Fruit fly (Drosophila melanogaster): ENCODE results near the gene CG32532.
A peak's percentile ranks its signal among the peaks of the same experiment; 100 is the strongest.

CG32532 gene

DNA sequence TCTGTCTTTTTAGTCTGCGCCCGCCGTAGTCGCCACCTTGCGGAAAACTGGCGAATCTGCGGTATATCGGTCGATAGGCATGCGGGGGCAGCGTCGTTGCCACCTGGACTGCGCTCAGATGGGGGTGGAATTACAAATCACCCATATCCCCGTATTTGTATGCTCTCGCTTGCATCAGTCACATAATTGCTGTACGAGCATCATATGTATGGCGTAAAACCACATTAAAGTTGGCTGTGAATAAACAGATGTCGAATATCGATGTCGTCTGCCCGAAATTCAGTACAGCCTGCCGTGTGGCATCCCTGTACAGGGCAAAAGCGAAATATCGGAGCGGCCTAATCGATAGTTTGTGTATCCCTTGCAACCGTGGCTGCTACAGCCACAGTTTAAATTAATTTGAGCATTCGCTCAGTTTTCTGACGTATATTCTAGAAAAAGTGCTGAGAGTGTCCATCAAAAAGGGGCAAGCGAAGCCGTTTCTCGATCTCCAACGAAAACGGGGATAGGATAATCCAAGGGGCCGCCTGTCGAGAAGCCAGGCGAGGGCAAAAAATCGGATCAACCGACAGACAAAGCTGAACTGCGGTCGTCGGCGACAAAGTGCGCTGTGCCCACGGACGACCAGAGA is 25.4 kb downstream of the CG32532 start, which contains the start of the genes Idh3a and CoRest (continued):
- 0 out of 2 replicates have a peak, but pooled peaks have one; percentile 28 for TF ChIP-seq CG6689 (GFP tag; IDR thresholded peaks at IDR 0.05)
- peak; percentile 21 for TF ChIP-seq grau (tag; optimal IDR thresholded peaks at IDR 0.05)
- peak; percentile 16 for TF ChIP-seq CG13624 (GFP tag; optimal IDR thresholded peaks at IDR 0.05)
- TF ChIP-seq pan (optimal IDR thresholded peaks at IDR 0.05): no peak
- TF ChIP-seq pan (GFP tag; optimal IDR thresholded peaks at IDR 0.05 in 1 of 2, IDR thresholded peaks at IDR 0.05 in 1 of 2): no peak
- TF ChIP-seq Atf-2 (GFP tag; optimal IDR thresholded peaks at IDR 0.05): no peak
- TF ChIP-seq sens-2 (GFP tag; IDR thresholded peaks at IDR 0.05): no peak
- TF ChIP-seq sna (GFP tag; IDR thresholded peaks at IDR 0.05; ENCODE audit: partially characterized antibody): peak; percentile 37; the same call in 1 of the 2 replicates
- TF ChIP-seq CG4854 (GFP tag; optimal IDR thresholded peaks at IDR 0.05): no peak
- peak; percentile 44; the same call in 1 of the 2 replicates for TF ChIP-seq CG14441 (GFP tag; IDR thresholded peaks at IDR 0.05)
- TF ChIP-seq MESR4 (GFP tag; optimal IDR thresholded peaks at IDR 0.05): peak; percentile 8
- TF ChIP-seq CG13775 (GFP tag; optimal IDR thresholded peaks at IDR 0.05): peak; percentile 42

- TF ChIP-seq grn (GFP tag; optimal IDR thresholded peaks at IDR 0.05): peak; percentile 81
- peak in 1 of 2 experiments; percentile 95 for TF ChIP-seq Pdp1 (GFP tag; optimal IDR thresholded peaks at IDR 0.05)
- peak; percentile 42 for TF ChIP-seq Med (GFP tag)
- TF ChIP-seq CG13775 (GFP tag; optimal IDR thresholded peaks at IDR 0.05): no peak
- TF ChIP-seq Hey (tag; optimal IDR thresholded peaks at IDR 0.05): no peak
- peak; percentile 78 for TF ChIP-seq crol (GFP tag; IDR thresholded peaks at IDR 0.05)
- TF ChIP-seq eyg (GFP tag; optimal IDR thresholded peaks at IDR 0.05): no peak
- TF ChIP-seq Scr (GFP tag; IDR thresholded peaks at IDR 0.05; ENCODE audit: partially characterized antibody): 0 out of 2 replicates have a peak, but pooled peaks have one; percentile 15
- peak; percentile 16 for TF ChIP-seq pzg (GFP tag; optimal IDR thresholded peaks at IDR 0.05)
- peak in 1 of 2 experiments; percentile 74 for TF ChIP-seq Hr78 (GFP tag; optimal IDR thresholded peaks at IDR 0.05)
- peak; percentile 51 for TF ChIP-seq CG1832 (GFP tag; optimal IDR thresholded peaks at IDR 0.05)
- no peak for TF ChIP-seq CG3281 (GFP tag; optimal IDR thresholded peaks at IDR 0.05)
- peak; percentile 89 for TF ChIP-seq bigmax (GFP tag; optimal IDR thresholded peaks at IDR 0.05)
- TF ChIP-seq sens-2 (GFP tag; IDR thresholded peaks at IDR 0.05): peak; percentile 62; the same call in 1 of the 2 replicates
- TF ChIP-seq Dref (GFP tag; IDR thresholded peaks at IDR 0.05): peak; percentile 55
- TF ChIP-seq GATAe (GFP tag; conservative IDR thresholded peaks at IDR 0.05): 0 out of 2 replicates have a peak, but pooled peaks have one; percentile 11
- TF ChIP-seq br (optimal IDR thresholded peaks at IDR 0.05): no peak
- peak; percentile 79 for TF ChIP-seq CG15479 (GFP tag; optimal IDR thresholded peaks at IDR 0.05)
- no peak for TF ChIP-seq org-1 (GFP tag; optimal IDR thresholded peaks at IDR 0.05)
- TF ChIP-seq Doc2 (GFP tag; IDR thresholded peaks at IDR 0.05): no peak
- peak; percentile 29 for TF ChIP-seq MESR4 (GFP tag; optimal IDR thresholded peaks at IDR 0.05)
- peak; percentile 32; the same call in 1 of the 2 replicates for TF ChIP-seq CG32532 (GFP tag; IDR thresholded peaks at IDR 0.05)
- no peak for TF ChIP-seq D19B (GFP tag; optimal IDR thresholded peaks at IDR 0.05)
Observed at dm6 chrX:19520888-19521287, 26.4 kb downstream of the CG32532 start.

- TF ChIP-seq pzg (GFP tag; optimal IDR thresholded peaks at IDR 0.05) (peak; percentile 14), E2f2 (GFP tag; IDR thresholded peaks at IDR 0.05) (peak; percentile 88), Blimp-1 (GFP tag; optimal IDR thresholded peaks at IDR 0.05) (no peak), CG2116 (GFP tag; optimal IDR thresholded peaks at IDR 0.05) (peak; percentile 50), Antp (GFP tag; optimal IDR thresholded peaks at IDR 0.05) (no peak), CTCF (GFP tag; optimal IDR thresholded peaks at IDR 0.05) (peak; percentile 58), Doc3 (GFP tag; IDR thresholded peaks at IDR 0.05; ENCODE audit: partially characterized antibody) (no peak), Dp (GFP tag; optimal IDR thresholded peaks at IDR 0.05) (peak; percentile 81), CG6813 (GFP tag; optimal IDR thresholded peaks at IDR 0.05) (no peak), bab2 (GFP tag; optimal IDR thresholded peaks at IDR 0.05) (no peak), Dref (GFP tag; IDR thresholded peaks at IDR 0.05) (0 out of 2 replicates have a peak, but pooled peaks have one; percentile 24), hbn (GFP tag; IDR thresholded peaks at IDR 0.05; ENCODE audit: partially characterized antibody) (peak; percentile 19; the same call in 1 of the 2 replicates)
Observed at dm6 chrX:19520376-19520775, 26.9 kb downstream of the CG32532 start.

All from whole organism, embryonic.